Fruit fly (Drosophila melanogaster): ENCODE data around the gene CG7049.

CG7049 gene

dm6 chr3L:156591-157303, 19.3 kb downstream of the CG7049 start (continued):
- TF ChIP-seq HLH4C (GFP tag; IDR thresholded peaks at IDR 0.05; ENCODE audit: partially characterized antibody) (no peak), Dref (GFP tag; IDR thresholded peaks at IDR 0.05) (no peak), CG43689 (GFP tag; IDR thresholded peaks at IDR 0.05) (no peak), Meics (GFP tag; optimal IDR thresholded peaks at IDR 0.05) (peak; percentile 63), ERR (GFP tag; optimal IDR thresholded peaks at IDR 0.05) (no peak), B-H1 (GFP tag; IDR thresholded peaks at IDR 0.05) (no peak)

dm6 chr3L:153670-154069, 22.4 kb downstream of the CG7049 start:
- TF ChIP-seq CG17385 (GFP tag; optimal IDR thresholded peaks at IDR 0.05) (no peak), ewg (GFP tag; optimal IDR thresholded peaks at IDR 0.05) (peak; percentile 71), ssp (GFP tag; IDR thresholded peaks at IDR 0.05) (no peak), gsb (GFP tag; IDR thresholded peaks at IDR 0.05) (no peak), CG17361 (GFP tag; IDR thresholded peaks at IDR 0.05) (no peak), tna (GFP tag; IDR thresholded peaks at IDR 0.05; ENCODE audit: partially characterized antibody) (no peak), Sox100B (GFP tag; optimal IDR thresholded peaks at IDR 0.05) (no peak), repo (GFP tag; optimal IDR thresholded peaks at IDR 0.05) (no peak), ro (GFP tag; IDR thresholded peaks at IDR 0.05) (no peak), CG1603 (tag; optimal IDR thresholded peaks at IDR 0.05) (no peak), slou (GFP tag; optimal IDR thresholded peaks at IDR 0.05) (no peak), Med (GFP tag) (peak; percentile 67), CG2199 (GFP tag; IDR thresholded peaks at IDR 0.05) (no peak), odd (GFP tag; optimal IDR thresholded peaks at IDR 0.05) (peak; percentile 17), scrt (GFP tag; optimal IDR thresholded peaks at IDR 0.05) (no peak), CG15514 (GFP tag; optimal IDR thresholded peaks at IDR 0.05) (peak; percentile 6), chinmo (GFP tag; IDR thresholded peaks at IDR 0.05; ENCODE audit: partially characterized antibody) (0 out of 4 replicates have a peak, but pooled peaks have one; percentile 35), ato (GFP tag; IDR thresholded peaks at IDR 0.05; ENCODE audit: partially characterized antibody) (no peak), CG2889 (GFP tag; IDR thresholded peaks at IDR 0.05) (no peak), CG6683 (GFP tag; optimal IDR thresholded peaks at IDR 0.05) (no peak), CG10959 (GFP tag; IDR thresholded peaks at IDR 0.05) (no peak), CkIIα-i1 (GFP tag; IDR thresholded peaks at IDR 0.05) (no peak), PHDP (tag; optimal IDR thresholded peaks at IDR 0.05) (no peak), Dek (tag; optimal IDR thresholded peaks at IDR 0.05) (no peak), CG1529 (GFP tag; optimal IDR thresholded peaks at IDR 0.05) (no peak), cato (GFP tag; optimal IDR thresholded peaks at IDR 0.05; ENCODE audit: borderline replicate concordance) (no peak), her (GFP tag; optimal IDR thresholded peaks at IDR 0.05) (no peak), lbe (GFP tag; optimal IDR thresholded peaks at IDR 0.05) (no peak), Nf-YB (GFP tag; optimal IDR thresholded peaks at IDR 0.05) (no peak), HHEX (GFP tag; optimal IDR thresholded peaks at IDR 0.05) (no peak), Pdp1 (GFP tag; optimal IDR thresholded peaks at IDR 0.05) (peak in 1 of 2 experiments; percentile 62), CG14860 (GFP tag; IDR thresholded peaks at IDR 0.05; ENCODE audit: partially characterized antibody) (no peak), Sry-β (GFP tag; optimal IDR thresholded peaks at IDR 0.05) (no peak), Trl (optimal IDR thresholded peaks at IDR 0.05) (peak in 1 of 2 experiments; percentile 7), Trl (GFP tag; optimal IDR thresholded peaks at IDR 0.05) (no peak), CG14965 (GFP tag; optimal IDR thresholded peaks at IDR 0.05; ENCODE audit: borderline replicate concordance) (no peak), HmgZ (tag; optimal IDR thresholded peaks at IDR 0.05) (no peak), da (GFP tag; optimal IDR thresholded peaks at IDR 0.05) (no peak), caup (GFP tag; optimal IDR thresholded peaks at IDR 0.05; ENCODE audit: severe bottlenecking) (no peak), CG1024 (GFP tag; IDR thresholded peaks at IDR 0.05) (no peak), CG8290 (GFP tag; optimal IDR thresholded peaks at IDR 0.05) (no peak), CG8290 (tag; optimal IDR thresholded peaks at IDR 0.05) (peak in 1 of 2 experiments; percentile 32), Awh (GFP tag; IDR thresholded peaks at IDR 0.05) (no peak)
